Worm (Caenorhabditis elegans): ENCODE results near the gene cyp-13A10.

The cyp-13A10 gene

DNA sequence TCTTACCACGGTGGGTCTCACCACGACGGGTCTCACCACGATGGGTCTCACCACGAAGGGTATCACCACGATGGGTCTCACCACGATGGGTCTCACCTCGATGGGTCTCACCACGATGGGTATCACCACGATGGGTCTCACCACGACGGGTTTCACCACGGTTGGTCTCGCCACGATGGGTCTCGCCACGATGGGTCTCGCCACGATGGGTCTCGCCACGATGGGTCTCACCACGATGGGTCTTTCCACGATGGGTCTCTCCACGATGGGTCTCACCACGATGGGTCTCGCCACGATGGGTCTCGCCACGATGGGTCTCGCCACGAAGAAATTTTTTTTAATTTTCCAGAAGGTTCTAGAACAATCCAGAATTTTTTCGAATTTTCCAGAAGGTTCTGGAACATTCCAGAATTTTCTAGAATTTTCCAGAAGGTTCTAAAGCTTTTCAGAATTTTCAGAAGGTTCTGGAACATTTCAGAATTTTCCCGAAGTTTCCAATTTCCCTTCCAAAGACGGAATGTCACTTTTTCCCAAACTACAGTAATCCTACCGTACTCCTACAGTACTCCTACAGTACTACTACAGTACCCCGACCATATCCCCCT is 28.6 kb downstream of the cyp-13A10 start:
- TF ChIP-seq egl-43 (GFP tag; IDR thresholded peaks at IDR 0.05) (peak; percentile 52; the same call in 1 of the 2 replicates), set-16 (GFP tag; IDR thresholded peaks at IDR 0.05) (peak; percentile 80)

DNA sequence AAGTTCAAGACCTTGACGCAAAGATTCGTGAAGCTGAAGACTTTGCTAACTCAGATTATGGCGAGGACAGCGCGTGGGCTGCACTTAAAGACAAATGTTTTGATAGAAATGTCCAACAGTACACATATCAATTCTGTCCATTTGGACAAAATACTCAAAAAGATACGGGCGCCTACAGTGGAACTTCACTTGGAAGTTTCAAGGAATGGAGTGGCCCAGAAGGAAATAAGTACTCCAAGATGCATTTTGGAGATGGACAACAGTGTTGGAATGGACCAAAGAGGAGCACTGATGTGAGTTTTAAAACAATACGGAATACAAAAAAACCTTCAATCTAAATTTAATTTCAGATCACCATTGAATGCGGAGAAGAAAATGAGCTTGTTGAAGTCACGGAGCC is 36.8 kb downstream of the cyp-13A10 start:
- TF ChIP-seq unc-62 (GFP tag; optimal IDR thresholded peaks at IDR 0.05 in 1 of 2) (peak in 1 of 2 experiments; percentile 94), unc-62 (tag; optimal IDR thresholded peaks at IDR 0.05) (no peak), Y5F2A.4 (GFP tag; optimal IDR thresholded peaks at IDR 0.05) (no peak)

DNA sequence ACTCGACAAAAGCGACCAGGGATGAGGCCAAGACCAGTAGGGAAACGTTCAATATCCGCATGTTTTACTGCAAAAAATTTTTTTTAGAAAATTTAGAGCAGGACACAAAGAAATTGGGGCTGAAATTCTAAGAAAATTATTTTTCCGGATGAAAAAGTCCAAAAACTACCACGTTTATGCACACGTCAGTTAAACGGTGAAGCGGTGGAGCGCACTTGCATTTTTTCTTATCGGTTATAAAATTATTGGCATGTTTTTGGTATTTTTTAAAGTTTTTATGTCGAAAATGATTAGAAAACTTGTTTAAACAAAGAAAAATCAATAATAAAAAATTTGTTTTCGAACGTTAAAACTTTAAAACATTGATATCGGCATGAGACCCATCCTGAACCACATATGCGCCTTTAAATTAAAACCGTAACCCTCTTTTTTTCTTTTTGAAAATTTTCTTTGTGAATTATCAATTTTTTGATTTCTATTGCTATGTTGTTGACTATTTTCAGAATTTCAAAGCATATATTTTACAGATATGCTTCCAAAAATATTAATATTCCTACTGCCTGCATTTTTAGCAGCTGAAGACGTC is 38.5 kb downstream of the cyp-13A10 start, which contains the start of the genes dnj-20 and ZK1307.8:
dnj-20 (minus strand) TSS at position 67 of the 586 bp plus-strand sequence.
ZK1307.8 (plus strand) TSS at position 504 of the 586 bp plus-strand sequence.
- TF ChIP-seq pqm-1 (tag; optimal IDR thresholded peaks at IDR 0.05) (peak; percentile 25), php-3 (GFP tag; IDR thresholded peaks at IDR 0.05) (no peak), mxl-3 (GFP tag; optimal IDR thresholded peaks at IDR 0.05) (peak; percentile 5), dpl-1 (GFP tag; optimal IDR thresholded peaks at IDR 0.05) (peak; percentile 22), lin-38 (GFP tag; IDR thresholded peaks at IDR 0.05) (peak; percentile 73), mdt-29 (GFP tag; IDR thresholded peaks at IDR 0.05) (no peak), spr-1 (tag; optimal IDR thresholded peaks at IDR 0.05) (no peak), gei-8 (GFP tag; optimal IDR thresholded peaks at IDR 0.05) (no peak), unc-39 (tag; optimal IDR thresholded peaks at IDR 0.05) (no peak), nhr-25 (tag; optimal IDR thresholded peaks at IDR 0.05; ENCODE audit: borderline replicate concordance, insufficient read depth) (no peak), zag-1 (tag; optimal IDR thresholded peaks at IDR 0.05) (no peak), mep-1 (tag; optimal IDR thresholded peaks at IDR 0.05) (peak; percentile 24), daf-16 (GFP tag; optimal IDR thresholded peaks at IDR 0.05) (no peak), daf-16 (tag; optimal IDR thresholded peaks at IDR 0.05) (peak; percentile 63), lsy-2 (tag; optimal IDR thresholded peaks at IDR 0.05) (peak in 1 of 2 experiments; percentile 56), nhr-11 (tag; optimal IDR thresholded peaks at IDR 0.05) (peak; percentile 23), D1046.2 (GFP tag; IDR thresholded peaks at IDR 0.05) (no peak), nhr-102 (tag; optimal IDR thresholded peaks at IDR 0.05) (no peak), nhr-111 (GFP tag; optimal IDR thresholded peaks at IDR 0.05) (no peak), mes-2 (tag; optimal IDR thresholded peaks at IDR 0.05; ENCODE audit: poor library complexity, severe bottlenecking) (peak; percentile 40), ztf-7 (tag; optimal IDR thresholded peaks at IDR 0.05) (no peak), hlh-30 (tag; optimal IDR thresholded peaks at IDR 0.05; ENCODE audit: insufficient read depth) (peak; percentile 1), ces-1 (GFP tag; optimal IDR thresholded peaks at IDR 0.05) (no peak)

DNA sequence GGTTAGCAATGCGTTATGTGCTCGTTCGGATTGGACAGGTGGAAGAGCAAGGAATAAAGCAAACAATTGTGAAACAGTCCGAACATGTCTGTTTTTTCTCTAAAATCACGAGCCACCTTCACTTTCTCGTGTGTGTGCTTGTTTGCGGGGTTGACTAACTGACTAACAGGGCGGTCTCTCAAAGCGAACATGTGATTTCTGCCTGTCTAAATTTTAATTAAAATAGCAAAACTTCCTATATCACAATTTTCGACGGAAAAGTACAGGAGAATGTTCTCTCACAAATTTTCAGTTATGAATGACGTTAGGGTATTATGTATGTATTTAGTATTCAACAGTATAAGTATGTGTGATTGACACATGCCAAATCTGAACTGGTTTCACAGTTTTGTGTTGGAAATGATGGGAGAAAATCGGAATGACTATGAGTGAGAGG is 40.8 kb downstream of the cyp-13A10 start:
- TF ChIP-seq nhr-11 (tag; optimal IDR thresholded peaks at IDR 0.05) (peak; percentile 22), hlh-30 (tag; optimal IDR thresholded peaks at IDR 0.05; ENCODE audit: insufficient read depth) (peak; percentile 92), nhr-102 (tag; optimal IDR thresholded peaks at IDR 0.05) (peak; percentile 1), unc-62 (GFP tag; optimal IDR thresholded peaks at IDR 0.05 in 1 of 2) (peak in 1 of 2 experiments; percentile 61), unc-62 (tag; optimal IDR thresholded peaks at IDR 0.05) (no peak), pha-4 (GFP tag; IDR thresholded peaks at IDR 0.05) (peak; percentile 17; the same call in 1 of the 2 replicates), pha-4 (tag; optimal IDR thresholded peaks at IDR 0.05) (peak; percentile 59), dve-1 (tag; optimal IDR thresholded peaks at IDR 0.05; ENCODE audit: insufficient read depth) (peak; percentile 63), T20F7.1 (GFP tag; optimal IDR thresholded peaks at IDR 0.05) (peak; percentile 56), nhr-28 (tag; optimal IDR thresholded peaks at IDR 0.05) (peak; percentile 61), php-3 (GFP tag; IDR thresholded peaks at IDR 0.05) (no peak), madf-9 (GFP tag; conservative IDR thresholded peaks at IDR 0.05) (no peak), nhr-6 (tag; optimal IDR thresholded peaks at IDR 0.05) (no peak), mep-1 (tag; optimal IDR thresholded peaks at IDR 0.05) (peak; percentile 39), hlh-11 (tag; optimal IDR thresholded peaks at IDR 0.05) (peak; percentile 73), lin-39 (tag; optimal IDR thresholded peaks at IDR 0.05) (no peak), nhr-10 (tag; optimal IDR thresholded peaks at IDR 0.05) (no peak), mdl-1 (tag; optimal IDR thresholded peaks at IDR 0.05) (peak in 1 of 2 experiments; percentile 68), Y5F2A.4 (GFP tag; optimal IDR thresholded peaks at IDR 0.05) (no peak), tra-1 (GFP tag; IDR thresholded peaks at IDR 0.05) (peak; percentile 52), lin-1 (GFP tag; IDR thresholded peaks at IDR 0.05) (peak; percentile 28; the same call in 1 of the 2 replicates), fkh-10 (GFP tag; optimal IDR thresholded peaks at IDR 0.05) (no peak), hif-1 (tag; optimal IDR thresholded peaks at IDR 0.05) (peak in 1 of 2 experiments; percentile 12)
